Worm (Caenorhabditis elegans) whole organism, L4/young adult: ENCODE results near the gene F11D11.4.

Experiments
- W03F9.2 ChIP-seq: fragments of 150-350 bp; optimal IDR thresholded peaks from 2 replicates; lab custom pipeline; 2014; ENCODE audit warnings: missing biosample characterization, missing genetic modification characterization
- dao-5 ChIP-seq: sonication (generic microtip); optimal IDR thresholded peaks from 2 replicates; lab custom pipeline; 2016; ENCODE audit warnings: missing genotype, missing genetic modification characterization, moderate library complexity, missing compliant biosample characterization
- him-1 ChIP-seq: sonication (generic microtip); optimal IDR thresholded peaks from 2 replicates; lab custom pipeline; 2016; ENCODE audit warnings: missing genotype, missing genetic modification reagents, missing genetic modification characterization, missing compliant biosample characterization

DNA sequence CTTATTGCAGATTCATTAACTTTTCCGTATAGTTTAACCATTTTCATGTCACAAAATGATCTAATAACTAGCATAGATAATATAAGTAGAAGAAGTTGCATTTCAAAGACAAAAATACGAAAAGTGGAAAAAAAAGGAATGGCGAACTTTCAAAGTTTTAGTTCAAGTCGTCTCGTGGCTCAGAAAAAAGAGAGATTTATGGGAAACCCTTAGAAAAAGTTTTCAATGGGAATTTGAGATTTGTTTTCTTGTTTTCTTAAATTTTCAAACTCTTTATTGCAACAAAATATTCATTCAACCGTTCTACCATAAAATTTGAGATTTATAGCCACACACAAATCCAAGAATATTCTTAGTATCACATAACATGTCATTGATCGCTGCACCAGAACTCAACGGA, 19.1 kb upstream of the F11D11.4 start, which contains the start of gene clec-250:
- no peak for TF ChIP-seq him-1 (tag; lab: Kevin White, UChicago)
- TF ChIP-seq dao-5 (tag; lab: Kevin White, UChicago): no peak
- no peak for TF ChIP-seq W03F9.2
